Fruit fly (Drosophila melanogaster): ENCODE data around the gene eRF3.
A peak's percentile ranks its signal among the peaks of the same experiment; 100 is the strongest.

eRF3 gene

DNA sequence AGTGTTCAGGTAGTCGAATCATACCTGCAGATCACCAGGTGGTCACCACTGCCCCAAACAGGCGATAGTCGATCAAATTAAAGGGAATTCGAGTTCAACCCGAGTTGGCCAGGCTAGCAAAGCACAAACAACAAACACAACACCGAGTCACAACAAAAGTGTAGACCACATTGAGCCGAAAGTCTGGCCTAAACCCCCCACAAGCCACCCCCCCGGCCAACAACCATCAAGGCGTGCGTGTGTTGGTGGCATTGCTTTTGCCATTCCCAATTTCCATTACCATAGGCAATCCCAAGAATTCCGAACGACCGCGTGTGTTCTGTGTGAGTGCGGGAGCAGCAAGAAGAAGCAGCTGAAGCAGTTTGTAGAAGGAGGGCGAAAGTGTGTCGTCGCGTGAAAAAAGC, 285 bp downstream of the eRF3 start, which contains the start of gene SC35 (continued):
- no peak for TF ChIP-seq CG7556 (GFP tag; optimal IDR thresholded peaks at IDR 0.05)
- peak; percentile 4 for TF ChIP-seq stwl (tag; optimal IDR thresholded peaks at IDR 0.05)
- 0 out of 3 replicates have a peak, but pooled peaks have one; percentile 13 for TF ChIP-seq CG7963 (GFP tag; IDR thresholded peaks at IDR 0.05; ENCODE audit: partially characterized antibody)
- 0 out of 3 replicates have a peak, but pooled peaks have one; percentile 0 for TF ChIP-seq otp (GFP tag; IDR thresholded peaks at IDR 0.05)
- no peak for TF ChIP-seq CG10366 (GFP tag; IDR thresholded peaks at IDR 0.05)
- no peak for TF ChIP-seq Sox100B (GFP tag; optimal IDR thresholded peaks at IDR 0.05)
- no peak for TF ChIP-seq Antp (GFP tag; optimal IDR thresholded peaks at IDR 0.05)
- no peak for TF ChIP-seq CG11560 (tag; IDR thresholded peaks at IDR 0.05)
- no peak for TF ChIP-seq schlank (tag; optimal IDR thresholded peaks at IDR 0.05)
- peak; percentile 50 for TF ChIP-seq ftz-f1 (GFP tag; optimal IDR thresholded peaks at IDR 0.05)
- no peak for TF ChIP-seq slp2 (GFP tag; optimal IDR thresholded peaks at IDR 0.05)
- TF ChIP-seq zen2 (GFP tag; IDR thresholded peaks at IDR 0.05; ENCODE audit: partially characterized antibody), result no peak
- no peak for TF ChIP-seq E2f2 (GFP tag; IDR thresholded peaks at IDR 0.05)
- no peak for TF ChIP-seq ash1 (GFP tag; optimal IDR thresholded peaks at IDR 0.05)
- no peak for TF ChIP-seq sc (optimal IDR thresholded peaks at IDR 0.05)
- no peak for TF ChIP-seq sc (GFP tag; optimal IDR thresholded peaks at IDR 0.05)
- TF ChIP-seq dimm (GFP tag; IDR thresholded peaks at IDR 0.05), result no peak
- TF ChIP-seq HmgZ (tag; optimal IDR thresholded peaks at IDR 0.05), result peak; percentile 36
- peak; percentile 61 for TF ChIP-seq MBD-R2 (GFP tag; IDR thresholded peaks at IDR 0.05)
- TF ChIP-seq her (GFP tag; optimal IDR thresholded peaks at IDR 0.05), result peak; percentile 14
- TF ChIP-seq sens (GFP tag), result peak; percentile 59
- no peak for TF ChIP-seq mld (GFP tag; IDR thresholded peaks at IDR 0.05; ENCODE audit: partially characterized antibody)
- no peak for TF ChIP-seq sim (GFP tag; IDR thresholded peaks at IDR 0.05)
- no peak for TF ChIP-seq CG2129 (GFP tag; IDR thresholded peaks at IDR 0.05; ENCODE audit: partially characterized antibody)
- TF ChIP-seq dmrt11E (tag; optimal IDR thresholded peaks at IDR 0.05), result no peak
- peak; percentile 82 for TF ChIP-seq pzg (GFP tag; optimal IDR thresholded peaks at IDR 0.05)
- no peak for TF ChIP-seq BtbVII (GFP tag; optimal IDR thresholded peaks at IDR 0.05)
- TF ChIP-seq E2f1 (GFP tag; IDR thresholded peaks at IDR 0.05), result no peak
- TF ChIP-seq CG8281 (tag; optimal IDR thresholded peaks at IDR 0.05), result no peak
- no peak for TF ChIP-seq CG3407 (GFP tag; optimal IDR thresholded peaks at IDR 0.05)
- no peak for TF ChIP-seq CG1602 (GFP tag; optimal IDR thresholded peaks at IDR 0.05)
- TF ChIP-seq C15 (GFP tag; IDR thresholded peaks at IDR 0.05), result no peak
- TF ChIP-seq CG31441 (GFP tag; IDR thresholded peaks at IDR 0.05), result no peak
- no peak for TF ChIP-seq dati (GFP tag; IDR thresholded peaks at IDR 0.05)
- TF ChIP-seq Asciz (GFP tag; optimal IDR thresholded peaks at IDR 0.05), result no peak
- TF ChIP-seq Dip3 (GFP tag; optimal IDR thresholded peaks at IDR 0.05), result no peak
- no peak for TF ChIP-seq nau (GFP tag; optimal IDR thresholded peaks at IDR 0.05)
- TF ChIP-seq CG12236 (GFP tag; optimal IDR thresholded peaks at IDR 0.05), result no peak
- TF ChIP-seq pum (GFP tag; optimal IDR thresholded peaks at IDR 0.05), result no peak
- no peak for TF ChIP-seq bcd (GFP tag; optimal IDR thresholded peaks at IDR 0.05)
- TF ChIP-seq CG14441 (GFP tag; IDR thresholded peaks at IDR 0.05), result no peak
- TF ChIP-seq CG6175 (GFP tag; IDR thresholded peaks at IDR 0.05), result no peak
- peak; percentile 86 for TF ChIP-seq sd (tag; optimal IDR thresholded peaks at IDR 0.05)
- TF ChIP-seq org-1 (GFP tag; optimal IDR thresholded peaks at IDR 0.05), result no peak
- no peak for TF ChIP-seq CG9727 (GFP tag; optimal IDR thresholded peaks at IDR 0.05)
- TF ChIP-seq CG1024 (GFP tag; IDR thresholded peaks at IDR 0.05), result no peak
- TF ChIP-seq gfzf (GFP tag; optimal IDR thresholded peaks at IDR 0.05), result peak; percentile 13
- TF ChIP-seq chif (GFP tag; optimal IDR thresholded peaks at IDR 0.05), result no peak
- no peak for TF ChIP-seq hkb (optimal IDR thresholded peaks at IDR 0.05)
- TF ChIP-seq hkb (GFP tag; IDR thresholded peaks at IDR 0.05), result no peak
- TF ChIP-seq fru (optimal IDR thresholded peaks at IDR 0.05), result no peak
- peak; percentile 35 for TF ChIP-seq BEAF-32 (GFP tag; optimal IDR thresholded peaks at IDR 0.05)
- no peak for TF ChIP-seq NC2β (GFP tag; optimal IDR thresholded peaks at IDR 0.05)

Data from whole organism, embryonic.